Fruit fly (Drosophila melanogaster): ENCODE measurements around the gene CG17404.

CG17404 gene

DNA sequence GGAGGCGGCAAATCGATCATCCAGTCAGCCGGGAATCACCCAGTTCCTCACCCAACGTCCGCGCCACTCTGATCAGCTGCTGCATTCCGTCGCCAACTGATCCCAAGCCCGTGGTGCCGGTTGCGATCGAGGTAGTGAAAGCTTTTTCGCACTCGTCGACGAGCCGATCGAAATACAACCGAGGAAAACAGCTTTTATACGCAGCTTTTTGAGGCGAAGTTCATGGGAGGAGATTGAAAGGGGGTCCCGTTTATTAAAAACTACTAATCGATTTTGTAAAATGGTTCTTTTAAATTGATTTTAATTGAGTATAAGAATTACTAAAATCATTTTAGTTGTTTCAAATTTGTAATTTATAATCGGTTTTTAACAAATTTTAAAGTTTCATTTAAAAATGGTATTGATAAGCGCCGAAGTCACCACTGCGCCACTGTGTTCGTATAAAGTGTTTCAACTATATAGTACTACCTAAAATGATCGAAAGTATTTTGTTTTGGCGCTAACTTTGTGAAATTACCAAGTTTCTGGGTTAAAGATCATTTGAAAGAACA lies 3.4 kb downstream of the CG17404 start, which contains the start of gene CG4860 (continued):
- TF ChIP-seq trh (GFP tag; optimal IDR thresholded peaks at IDR 0.05): peak; percentile 36
- peak; percentile 76 for TF ChIP-seq Vsx1 (GFP tag; optimal IDR thresholded peaks at IDR 0.05)
- TF ChIP-seq Rfx (GFP tag; IDR thresholded peaks at IDR 0.05): peak; percentile 94
- peak; percentile 80 for TF ChIP-seq CG17385 (GFP tag; optimal IDR thresholded peaks at IDR 0.05)
- peak; percentile 87 for TF ChIP-seq Dad (GFP tag; optimal IDR thresholded peaks at IDR 0.05)
- TF ChIP-seq tup (GFP tag; optimal IDR thresholded peaks at IDR 0.05): peak; percentile 31
- TF ChIP-seq dpn (GFP tag; optimal IDR thresholded peaks at IDR 0.05): peak; percentile 89 to 92
- 0 out of 3 replicates have a peak, but pooled peaks have one; percentile 53 for TF ChIP-seq CG2199 (GFP tag; IDR thresholded peaks at IDR 0.05)
- no peak for TF ChIP-seq ac (GFP tag; optimal IDR thresholded peaks at IDR 0.05)
- TF ChIP-seq btn (GFP tag; optimal IDR thresholded peaks at IDR 0.05): peak; percentile 61
- peak; percentile 92 for TF ChIP-seq CG11695 (GFP tag; IDR thresholded peaks at IDR 0.05)
- TF ChIP-seq Ets97D (GFP tag; optimal IDR thresholded peaks at IDR 0.05): peak; percentile 48
- peak; percentile 86 for TF ChIP-seq CG7786 (GFP tag; optimal IDR thresholded peaks at IDR 0.05)
- TF ChIP-seq Mad (GFP tag; optimal IDR thresholded peaks at IDR 0.05): peak; percentile 79
- TF ChIP-seq CG1603 (tag; optimal IDR thresholded peaks at IDR 0.05): peak; percentile 59
- TF ChIP-seq CG32772 (GFP tag; IDR thresholded peaks at IDR 0.05): peak; percentile 68
- TF ChIP-seq wek (GFP tag; optimal IDR thresholded peaks at IDR 0.05): peak; percentile 43
- TF ChIP-seq NfI (GFP tag; optimal IDR thresholded peaks at IDR 0.05): peak; percentile 89
- peak; percentile 68 for TF ChIP-seq Nf-YA (GFP tag; IDR thresholded peaks at IDR 0.05)
- TF ChIP-seq exex (tag; optimal IDR thresholded peaks at IDR 0.05): peak; percentile 56
- peak; percentile 93 for TF ChIP-seq CG15269 (tag; optimal IDR thresholded peaks at IDR 0.05)
- peak; percentile 89 for TF ChIP-seq nmo (GFP tag; optimal IDR thresholded peaks at IDR 0.05)
- TF ChIP-seq toy (GFP tag; IDR thresholded peaks at IDR 0.05): peak; percentile 26; the same call in 1 of the 2 replicates
- TF ChIP-seq CG10267 (tag; optimal IDR thresholded peaks at IDR 0.05): peak; percentile 70
- TF ChIP-seq B-H1 (GFP tag; IDR thresholded peaks at IDR 0.05): peak; percentile 80
- TF ChIP-seq Xrp1 (GFP tag; IDR thresholded peaks at IDR 0.05): no peak; the same call in 1 of the 2 replicates
- peak; percentile 84 for TF ChIP-seq CG13296 (GFP tag; optimal IDR thresholded peaks at IDR 0.05)
- peak; percentile 62 for TF ChIP-seq CG6854 (GFP tag; optimal IDR thresholded peaks at IDR 0.05)
- no peak for TF ChIP-seq CG7745 (tag; optimal IDR thresholded peaks at IDR 0.05)
- TF ChIP-seq wdn (GFP tag; IDR thresholded peaks at IDR 0.05): peak; percentile 46; the same call in 1 of the 2 replicates
- peak; percentile 64 for TF ChIP-seq shn (GFP tag; optimal IDR thresholded peaks at IDR 0.05)
- no peak for TF ChIP-seq MTF-1 (GFP tag; optimal IDR thresholded peaks at IDR 0.05; ENCODE audit: borderline replicate concordance)
- peak; percentile 50; the same call in 2 of the 3 replicates for TF ChIP-seq Optix (GFP tag; IDR thresholded peaks at IDR 0.05)
- TF ChIP-seq knrl (GFP tag; IDR thresholded peaks at IDR 0.05; ENCODE audit: partially characterized antibody): no peak
- peak; percentile 80 for TF ChIP-seq CG12942 (GFP tag; optimal IDR thresholded peaks at IDR 0.05)
- TF ChIP-seq Dip3 (GFP tag; optimal IDR thresholded peaks at IDR 0.05): peak; percentile 82
- peak; percentile 80 for TF ChIP-seq chn (GFP tag; optimal IDR thresholded peaks at IDR 0.05)
- TF ChIP-seq nom (GFP tag; optimal IDR thresholded peaks at IDR 0.05): peak; percentile 49
- TF ChIP-seq CG15073 (GFP tag; optimal IDR thresholded peaks at IDR 0.05): peak; percentile 1
- TF ChIP-seq rib (GFP tag; IDR thresholded peaks at IDR 0.05): peak; percentile 78
- peak; percentile 77 for TF ChIP-seq CG18476 (GFP tag; optimal IDR thresholded peaks at IDR 0.05)
- peak; percentile 65 for TF ChIP-seq Bdp1 (GFP tag; optimal IDR thresholded peaks at IDR 0.05)
- peak; percentile 88 for TF ChIP-seq CG4424 (GFP tag; optimal IDR thresholded peaks at IDR 0.05)
- TF ChIP-seq zen (tag; optimal IDR thresholded peaks at IDR 0.05): peak; percentile 26
- TF ChIP-seq pho (GFP tag; optimal IDR thresholded peaks at IDR 0.05): peak; percentile 85
- TF ChIP-seq CG16863 (GFP tag; optimal IDR thresholded peaks at IDR 0.05): peak; percentile 84
- TF ChIP-seq CG8359 (GFP tag; optimal IDR thresholded peaks at IDR 0.05; ENCODE audit: borderline replicate concordance): no peak
- TF ChIP-seq CrebB (tag; optimal IDR thresholded peaks at IDR 0.05): peak; percentile 52
- TF ChIP-seq ATbp (GFP tag; optimal IDR thresholded peaks at IDR 0.05): peak; percentile 82
- peak; percentile 79 for TF ChIP-seq esg (GFP tag; conservative IDR thresholded peaks at IDR 0.05)
